Fruit fly (Drosophila melanogaster) S2 (cell line): ENCODE measurements around the gene Vsx2.

Experiments used
- CG8478 ChIP-seq: fragments of >200 bp; optimal IDR thresholded peaks from 2 replicates; lab custom pipeline; 2018
- CTCF ChIP-seq, 2 experiments: fragments of >200 bp; optimal IDR thresholded peaks; 2 replicates each; lab custom pipeline; 2018

dm6 chrX:5524240-5524881 lies 35.6 kb downstream of the Vsx2 start:
- TF ChIP-seq CTCF (optimal IDR thresholded peaks at IDR 0.05; lab: Kevin White, UChicago) (peak; percentile 98 to 100), CG8478 (lab: Kevin White, UChicago) (no peak)
